Fruit fly (Drosophila melanogaster): ENCODE results near the gene CG18814.

Gene CG18814

DNA sequence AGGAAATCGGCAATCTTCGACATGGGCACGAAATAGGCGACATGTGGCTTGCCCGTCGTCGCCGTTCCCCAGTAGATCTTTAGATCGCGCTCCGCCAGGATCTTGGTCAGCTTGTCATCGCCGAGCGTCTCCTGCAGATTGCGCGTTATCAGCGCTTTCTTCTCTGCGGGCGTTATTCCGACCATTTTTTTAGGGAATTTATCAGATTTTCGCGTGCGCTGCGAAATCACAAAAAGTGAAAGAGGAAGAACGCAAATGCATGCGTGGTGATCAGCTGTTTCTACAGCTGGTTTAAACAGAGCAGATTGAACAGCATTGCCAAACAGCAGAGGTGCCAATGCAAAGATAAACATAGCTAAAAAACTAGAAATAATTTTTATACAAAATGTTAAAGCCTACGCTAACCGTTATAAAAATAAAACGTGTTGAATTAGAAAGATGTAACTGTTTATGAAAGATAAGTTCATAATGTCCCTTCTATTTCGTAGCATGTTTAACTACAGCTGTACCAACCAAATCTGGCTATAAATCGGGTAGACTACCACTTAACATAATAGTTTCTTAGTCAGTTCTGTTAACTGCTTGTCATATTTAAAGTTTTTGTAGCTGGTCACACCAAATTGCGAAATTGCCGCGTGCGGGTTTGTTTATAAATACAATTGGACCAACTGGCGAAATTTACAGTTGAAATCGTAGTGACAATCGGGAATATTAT is 49.6 kb downstream of the CG18814 start, which contains the start of the genes TyrRS and CG33158 (continued):
- no peak for TF ChIP-seq luna (GFP tag; optimal IDR thresholded peaks at IDR 0.05)
- peak; percentile 49 for TF ChIP-seq CG15601 (tag; optimal IDR thresholded peaks at IDR 0.05)
- TF ChIP-seq sd (tag; optimal IDR thresholded peaks at IDR 0.05), result no peak
- TF ChIP-seq tna (GFP tag; IDR thresholded peaks at IDR 0.05; ENCODE audit: partially characterized antibody), result no peak
- TF ChIP-seq Hr51 (GFP tag; optimal IDR thresholded peaks at IDR 0.05), result no peak
- TF ChIP-seq dmrt99B (tag; optimal IDR thresholded peaks at IDR 0.05), result no peak
- no peak for TF ChIP-seq Pdp1 (GFP tag; optimal IDR thresholded peaks at IDR 0.05)
- peak; percentile 21; the same call in 1 of the 2 replicates for TF ChIP-seq CG13287 (GFP tag; IDR thresholded peaks at IDR 0.05; ENCODE audit: partially characterized antibody)
- no peak for TF ChIP-seq CG30020 (tag; optimal IDR thresholded peaks at IDR 0.05)
- TF ChIP-seq nerfin-1 (tag; optimal IDR thresholded peaks at IDR 0.05), result peak; percentile 29
- 0 out of 3 replicates have a peak, but pooled peaks have one; percentile 16 for TF ChIP-seq CG34224 (GFP tag; IDR thresholded peaks at IDR 0.05; ENCODE audit: partially characterized antibody)
- TF ChIP-seq Poxn (GFP tag; IDR thresholded peaks at IDR 0.05), result no peak
- TF ChIP-seq pnt (GFP tag; optimal IDR thresholded peaks at IDR 0.05), result no peak
- TF ChIP-seq peb (GFP tag; IDR thresholded peaks at IDR 0.05), result no peak
- TF ChIP-seq CG17829 (tag; optimal IDR thresholded peaks at IDR 0.05), result peak; percentile 2
- TF ChIP-seq fd102C (GFP tag; optimal IDR thresholded peaks at IDR 0.05), result no peak
- no peak for TF ChIP-seq zfh1 (GFP tag; IDR thresholded peaks at IDR 0.05)
- TF ChIP-seq CG2875 (GFP tag; optimal IDR thresholded peaks at IDR 0.05), result no peak
- TF ChIP-seq sens (GFP tag), result peak; percentile 87
- no peak for TF ChIP-seq CG4424 (GFP tag; optimal IDR thresholded peaks at IDR 0.05)
- TF ChIP-seq GATAe (GFP tag; conservative IDR thresholded peaks at IDR 0.05), result no peak
- no peak for TF ChIP-seq odd (GFP tag; optimal IDR thresholded peaks at IDR 0.05)
- TF ChIP-seq Vsx1 (GFP tag; optimal IDR thresholded peaks at IDR 0.05), result no peak
- no peak for TF ChIP-seq CTCF (GFP tag; optimal IDR thresholded peaks at IDR 0.05)
- no peak for TF ChIP-seq CG16813 (GFP tag; IDR thresholded peaks at IDR 0.05; ENCODE audit: partially characterized antibody)
- no peak for TF ChIP-seq CG3281 (GFP tag; optimal IDR thresholded peaks at IDR 0.05)
- no peak for TF ChIP-seq CG6272 (GFP tag; IDR thresholded peaks at IDR 0.05)
- no peak for TF ChIP-seq gro (GFP tag; optimal IDR thresholded peaks at IDR 0.05)
- peak; percentile 15 for TF ChIP-seq stwl (tag; optimal IDR thresholded peaks at IDR 0.05)
- no peak for TF ChIP-seq CG11696 (GFP tag; IDR thresholded peaks at IDR 0.05)
- no peak for TF ChIP-seq stc (GFP tag; IDR thresholded peaks at IDR 0.05)
- no peak for TF ChIP-seq CG7372 (GFP tag; IDR thresholded peaks at IDR 0.05)
- TF ChIP-seq Sry-β (GFP tag; optimal IDR thresholded peaks at IDR 0.05), result peak; percentile 93
- peak; percentile 73 for TF ChIP-seq CG2116 (GFP tag; optimal IDR thresholded peaks at IDR 0.05)
- no peak for TF ChIP-seq ssp (GFP tag; IDR thresholded peaks at IDR 0.05)
- no peak for TF ChIP-seq Nf-YC (tag; optimal IDR thresholded peaks at IDR 0.05)
- TF ChIP-seq CG17802 (tag; optimal IDR thresholded peaks at IDR 0.05), result no peak
- TF ChIP-seq CG15479 (GFP tag; optimal IDR thresholded peaks at IDR 0.05), result peak; percentile 74
- TF ChIP-seq CG8765 (GFP tag; IDR thresholded peaks at IDR 0.05), result no peak
- TF ChIP-seq ERR (GFP tag; optimal IDR thresholded peaks at IDR 0.05), result no peak
- no peak for TF ChIP-seq bab2 (GFP tag; optimal IDR thresholded peaks at IDR 0.05)
- TF ChIP-seq crc (GFP tag; optimal IDR thresholded peaks at IDR 0.05), result no peak
- no peak for TF ChIP-seq CG1602 (GFP tag; optimal IDR thresholded peaks at IDR 0.05)
- no peak for TF ChIP-seq nerfin-2 (GFP tag; IDR thresholded peaks at IDR 0.05; ENCODE audit: partially characterized antibody)
- peak; percentile 21 for TF ChIP-seq CG15696 (tag; optimal IDR thresholded peaks at IDR 0.05)
- TF ChIP-seq CG12104 (GFP tag; optimal IDR thresholded peaks at IDR 0.05), result no peak
- peak; percentile 62; the same call in 1 of the 3 replicates for TF ChIP-seq CG34422 (GFP tag; IDR thresholded peaks at IDR 0.05)
- TF ChIP-seq CG3847 (GFP tag; IDR thresholded peaks at IDR 0.05), result no peak
- no peak for TF ChIP-seq NC2α (GFP tag; optimal IDR thresholded peaks at IDR 0.05)
- no peak for TF ChIP-seq CG31224 (GFP tag; IDR thresholded peaks at IDR 0.05)

Data from whole organism, embryonic.